Worm (Caenorhabditis elegans): Measurements from ENCODE around the gene C47E8.9.
A peak's percentile ranks its signal among the peaks of the same experiment; 100 is the strongest.

DNA sequence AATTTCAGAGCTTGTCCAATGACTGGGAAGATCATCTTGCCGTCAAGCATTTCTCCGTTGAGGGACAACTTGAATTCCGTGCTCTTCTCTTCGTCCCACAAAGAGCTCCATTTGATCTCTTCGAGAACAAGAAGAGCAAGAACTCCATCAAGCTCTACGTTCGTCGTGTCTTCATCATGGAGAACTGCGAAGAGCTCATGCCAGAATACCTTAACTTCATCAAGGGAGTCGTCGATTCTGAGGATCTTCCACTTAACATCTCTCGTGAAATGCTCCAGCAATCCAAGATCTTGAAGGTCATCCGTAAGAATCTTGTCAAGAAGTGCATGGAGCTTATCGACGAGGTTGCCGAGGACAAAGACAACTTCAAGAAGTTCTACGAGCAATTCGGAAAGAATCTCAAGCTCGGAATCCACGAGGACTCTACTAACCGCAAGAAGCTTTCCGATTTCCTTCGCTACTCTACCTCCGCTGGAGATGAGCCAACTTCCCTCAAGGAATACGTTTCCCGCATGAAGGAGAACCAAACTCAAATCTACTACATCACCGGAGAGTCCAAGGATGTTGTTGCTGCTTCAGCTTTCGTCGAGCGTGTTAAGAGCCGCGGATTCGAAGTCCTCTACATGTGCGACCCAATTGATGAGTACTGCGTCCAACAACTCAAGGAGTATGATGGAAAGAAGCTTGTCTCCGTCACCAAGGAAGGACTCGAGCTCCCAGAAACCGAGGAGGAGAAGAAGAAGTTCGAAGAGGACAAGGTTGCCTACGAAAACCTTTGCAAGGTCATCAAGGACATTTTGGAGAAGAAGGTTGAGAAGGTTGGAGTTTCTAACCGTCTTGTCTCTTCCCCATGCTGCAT lies 24.2 kb downstream of the C47E8.9 start:
- TF ChIP-seq let-526 (GFP tag; IDR thresholded peaks at IDR 0.05) (no peak), ama-1 (optimal IDR thresholded peaks at IDR 0.05) (peak; percentile 65), ama-1 (GFP tag; optimal IDR thresholded peaks at IDR 0.05) (no peak), sptf-2 (GFP tag; optimal IDR thresholded peaks at IDR 0.05) (no peak), mxl-1 (tag; optimal IDR thresholded peaks at IDR 0.05) (no peak), nfya-1 (tag; optimal IDR thresholded peaks at IDR 0.05; ENCODE audit: borderline replicate concordance, insufficient read depth) (no peak), tlf-1 (GFP tag; optimal IDR thresholded peaks at IDR 0.05) (no peak), hlh-26 (GFP tag; conservative IDR thresholded peaks at IDR 0.05) (no peak), dpl-1 (GFP tag; optimal IDR thresholded peaks at IDR 0.05) (no peak), F57C9.4 (tag; optimal IDR thresholded peaks at IDR 0.05) (no peak), sea-2 (GFP tag; IDR thresholded peaks at IDR 0.05) (no peak), sdz-38 (tag; optimal IDR thresholded peaks at IDR 0.05) (no peak)
